Fruit fly (Drosophila melanogaster) whole organism, prepupa: ENCODE measurements around the gene CG1824.
A peak's percentile ranks its signal among the peaks of the same experiment; 100 is the strongest.

Source experiments
- Blimp-1 ChIP-seq: fragments of 200-800 bp; sonication (Bioruptor generic); optimal IDR thresholded peaks from 3 replicates; lab custom pipeline; 2017; ENCODE audit warnings: missing biosample characterization, missing genetic modification characterization, mild to moderate bottlenecking, moderate library complexity, missing genetic modification reagents
- CG10669 ChIP-seq: fragments of 200-800 bp; sonication (Bioruptor generic); optimal IDR thresholded peaks from 3 replicates; lab custom pipeline; 2018; ENCODE audit warnings: missing biosample characterization, mild to moderate bottlenecking, missing genetic modification characterization, moderate library complexity
- CG11294 ChIP-seq: fragments of 200-800 bp; sonication (Bioruptor generic); IDR thresholded peaks from 2 replicates; pipeline ENCODE4 v1.3.6; 2022; ENCODE audit warnings: missing biosample characterization, missing genetic modification characterization
- CG11762 ChIP-seq: fragments of 200-800 bp; sonication (Bioruptor generic); optimal IDR thresholded peaks from 3 replicates; lab custom pipeline; 2016; ENCODE audit warnings: missing biosample characterization, missing genetic modification characterization; ENCODE audit not compliant: insufficient read depth
- CG1621 ChIP-seq: fragments of 200-800 bp; sonication (Bioruptor generic); optimal IDR thresholded peaks from 3 replicates; lab custom pipeline; 2018; ENCODE audit warnings: missing biosample characterization, mild to moderate bottlenecking, missing genetic modification characterization
- CG3032 ChIP-seq: fragments of 200-800 bp; optimal IDR thresholded peaks from 2 replicates; lab custom pipeline; 2019; ENCODE audit warnings: missing biosample characterization, mild to moderate bottlenecking, missing genetic modification characterization, moderate library complexity
- CG31627 ChIP-seq: fragments of 200-800 bp; sonication (Bioruptor generic); optimal IDR thresholded peaks from 3 replicates; lab custom pipeline; 2016; ENCODE audit warnings: missing biosample characterization, missing genetic modification characterization
- CG32006 ChIP-seq: fragments of 200-800 bp; sonication (Bioruptor generic); optimal IDR thresholded peaks from 3 replicates; lab custom pipeline; 2017; ENCODE audit warnings: missing biosample characterization, mild to moderate bottlenecking, missing genetic modification characterization
- CG4318 ChIP-seq: fragments of 200-800 bp; sonication (Bioruptor generic); optimal IDR thresholded peaks from 3 replicates; lab custom pipeline; 2017; ENCODE audit warnings: missing biosample characterization, mild to moderate bottlenecking, missing genetic modification characterization
- CG6276 ChIP-seq: fragments of 200-800 bp; sonication (Bioruptor generic); optimal IDR thresholded peaks from 2 replicates; lab custom pipeline; 2017; ENCODE audit warnings: missing biosample characterization, mild to moderate bottlenecking, missing genetic modification characterization
- CG6792 ChIP-seq: fragments of 200-800 bp; sonication (Bioruptor generic); optimal IDR thresholded peaks from 3 replicates; lab custom pipeline; 2016; ENCODE audit warnings: missing biosample characterization, missing genetic modification characterization
- CG6808 ChIP-seq: fragments of 200-800 bp; sonication (Bioruptor generic); optimal IDR thresholded peaks from 3 replicates; lab custom pipeline; 2017; ENCODE audit warnings: missing biosample characterization, missing genetic modification characterization, mild to moderate bottlenecking, moderate library complexity, missing genetic modification reagents
- CG8119 ChIP-seq: fragments of 200-800 bp; sonication (Bioruptor generic); IDR thresholded peaks from 3 replicates; pipeline ENCODE4 v1.3.6; 2022; ENCODE audit warnings: missing biosample characterization, missing genetic modification characterization
- CG8319 ChIP-seq: fragments of 200-800 bp; sonication (Bioruptor generic); optimal IDR thresholded peaks from 3 replicates; lab custom pipeline; 2016; ENCODE audit warnings: missing biosample characterization, missing genetic modification characterization
- CG9139 ChIP-seq: fragments of 200-800 bp; sonication (Bioruptor generic); optimal IDR thresholded peaks from 3 replicates; lab custom pipeline; 2017; ENCODE audit warnings: missing biosample characterization, mild to moderate bottlenecking, missing genetic modification characterization
- Eip75B ChIP-seq: fragments of 200-800 bp; sonication (Bioruptor generic); optimal IDR thresholded peaks from 3 replicates; lab custom pipeline; 2016; ENCODE audit warnings: missing biosample characterization, missing genetic modification characterization
- Eip78C ChIP-seq: fragments of 200-800 bp; sonication (Bioruptor generic); peaks from one replicate; lab custom pipeline; 2016; ENCODE audit warnings: missing biosample characterization, missing genetic modification characterization
- Ets21C ChIP-seq: fragments of 200-800 bp; sonication (Bioruptor generic); optimal IDR thresholded peaks from 3 replicates; lab custom pipeline; 2016; ENCODE audit warnings: missing biosample characterization, missing genetic modification characterization
- Gug ChIP-seq: fragments of 200-800 bp; sonication (Bioruptor generic); IDR thresholded peaks from 2 replicates; pipeline ENCODE4 v1.3.6; 2022; ENCODE audit warnings: missing biosample characterization, missing genetic modification characterization
- Hr38 ChIP-seq: sonication (Bioruptor generic); optimal IDR thresholded peaks from 2 replicates; lab custom pipeline; 2016; ENCODE audit warnings: missing biosample characterization, missing genetic modification characterization
- Hr39 ChIP-seq: fragments of 200-800 bp; sonication (Bioruptor generic); optimal IDR thresholded peaks from 2 replicates; lab custom pipeline; 2016; ENCODE audit warnings: missing biosample characterization, missing genetic modification characterization
- Lpt ChIP-seq: fragments of 200-800 bp; sonication (Bioruptor generic); optimal IDR thresholded peaks from 3 replicates; lab custom pipeline; 2016; ENCODE audit warnings: missing biosample characterization, missing genetic modification characterization
- Met ChIP-seq: fragments of 200-800 bp; sonication (Bioruptor generic); optimal IDR thresholded peaks from 3 replicates; lab custom pipeline; 2016; ENCODE audit warnings: missing biosample characterization, missing genetic modification characterization
- OdsH ChIP-seq: fragments of 200-800 bp; sonication (Bioruptor generic); optimal IDR thresholded peaks from 3 replicates; lab custom pipeline; 2016; ENCODE audit warnings: missing biosample characterization, missing genetic modification characterization
- Sox102F ChIP-seq: fragments of 200-800 bp; sonication (Bioruptor generic); optimal IDR thresholded peaks from 2 replicates; lab custom pipeline; 2016; ENCODE audit warnings: missing biosample characterization, mild to moderate bottlenecking, missing genetic modification characterization
- Sox14 ChIP-seq: fragments of 200-800 bp; sonication (Bioruptor generic); optimal IDR thresholded peaks from 3 replicates; lab custom pipeline; 2016; ENCODE audit warnings: missing biosample characterization, missing genetic modification characterization
- Sox15 ChIP-seq: fragments of 200-800 bp; sonication (Bioruptor generic); optimal IDR thresholded peaks from 3 replicates; lab custom pipeline; 2016; ENCODE audit warnings: missing biosample characterization, missing genetic modification characterization
- acj6 ChIP-seq: fragments of 200-800 bp; sonication (Bioruptor generic); optimal IDR thresholded peaks from 3 replicates; lab custom pipeline; 2016; ENCODE audit warnings: missing biosample characterization, missing genetic modification characterization
- cyc ChIP-seq: fragments of 200-800 bp; sonication (Bioruptor generic); optimal IDR thresholded peaks from 3 replicates; lab custom pipeline; 2016; ENCODE audit warnings: missing biosample characterization, missing genetic modification characterization
- dsx ChIP-seq: fragments of 200-800 bp; optimal IDR thresholded peaks from 3 replicates; lab custom pipeline; 2019; ENCODE audit warnings: missing biosample characterization, mild to moderate bottlenecking, missing genetic modification characterization, moderate library complexity; ENCODE audit not compliant: poor library complexity, severe bottlenecking
- eg ChIP-seq: fragments of 200-800 bp; sonication (Bioruptor generic); IDR thresholded peaks from 3 replicates; pipeline ENCODE4 v1.3.6; 2022; ENCODE audit warnings: missing biosample characterization, missing genetic modification characterization
- fd85E ChIP-seq: fragments of 200-800 bp; sonication (Bioruptor generic); optimal IDR thresholded peaks from 3 replicates; lab custom pipeline; 2016; ENCODE audit warnings: missing biosample characterization, missing genetic modification characterization
- fkh ChIP-seq: fragments of 200-800 bp; sonication (Bioruptor generic); optimal IDR thresholded peaks from 3 replicates; lab custom pipeline; 2017; ENCODE audit warnings: missing biosample characterization, mild to moderate bottlenecking, missing genetic modification characterization, moderate library complexity
- pdm3 ChIP-seq: fragments of 200-800 bp; sonication (Bioruptor generic); optimal IDR thresholded peaks from 3 replicates; lab custom pipeline; 2016; ENCODE audit warnings: missing biosample characterization, missing genetic modification characterization
- salr ChIP-seq, 2 experiments: fragments of 200-800 bp; sonication (Bioruptor generic); optimal IDR thresholded peaks; 3 replicates each; lab custom pipeline; 2016 to 2018; ENCODE audit warnings: missing biosample characterization in 2 of 2, missing genetic modification characterization in 2 of 2, mild to moderate bottlenecking in 1 of 2
- spab ChIP-seq: fragments of 200-800 bp; sonication (Bioruptor generic); optimal IDR thresholded peaks from 2 replicates; lab custom pipeline; 2017; ENCODE audit warnings: missing biosample characterization, mild to moderate bottlenecking, missing genetic modification characterization, missing genetic modification reagents
- svp ChIP-seq: fragments of 200-800 bp; sonication (Bioruptor generic); peaks from one replicate; lab custom pipeline; 2016; ENCODE audit warnings: missing biosample characterization, missing genetic modification characterization
- topi ChIP-seq: fragments of 200-800 bp; sonication (Bioruptor generic); optimal IDR thresholded peaks from 3 replicates; lab custom pipeline; 2016; ENCODE audit warnings: missing biosample characterization, missing genetic modification characterization

Gene CG1824

DNA sequence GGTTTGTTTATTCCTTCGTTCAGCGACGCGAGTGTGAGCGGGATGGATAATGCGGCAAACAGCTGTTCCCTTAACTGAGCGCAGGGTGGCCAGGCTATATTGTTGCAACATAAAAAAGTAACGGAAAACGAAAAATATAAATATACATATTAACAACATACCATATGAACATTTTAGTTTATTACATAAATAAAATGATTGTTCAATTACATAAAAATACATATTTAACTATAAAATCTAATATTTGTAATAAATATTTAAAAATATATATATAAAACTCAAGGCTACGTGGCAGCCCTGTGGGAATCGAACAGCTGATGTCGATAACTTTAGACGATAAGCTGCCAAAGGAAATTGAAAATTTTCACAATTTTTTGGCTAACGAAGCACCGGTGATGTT is 34.1 kb upstream of the CG1824 start, which contains the start of the genes Aven and CG2540 (continued):
- TF ChIP-seq CG8119 (peak; percentile 76), cyc (GFP tag; lab: Kevin White, UChicago) (peak; percentile 40), Eip75B (GFP tag; lab: Kevin White, UChicago) (peak; percentile 49), Met (peak; percentile 59), Hr38 (no peak), OdsH (GFP tag; lab: Kevin White, UChicago) (peak; percentile 74), CG11762 (GFP tag; lab: Kevin White, UChicago) (peak; percentile 36), Hr39 (peak; percentile 1), CG11294 (GFP tag; lab: Robert Waterston, UW) (no peak), Gug (no peak), topi (GFP tag; lab: Kevin White, UChicago) (peak; percentile 59), pdm3 (GFP tag; lab: Kevin White, UChicago) (peak; percentile 56), CG32006 (peak; percentile 81), Blimp-1 (GFP tag; lab: Kevin White, UChicago) (peak; percentile 26), svp (GFP tag; lab: Kevin White, UChicago) (peak; percentile 48), Sox14 (GFP tag; lab: Kevin White, UChicago) (peak; percentile 43), CG4318 (GFP tag; lab: Kevin White, UChicago) (peak; percentile 69), acj6 (GFP tag; lab: Kevin White, UChicago) (peak; percentile 81), CG10669 (GFP tag; lab: Kevin White, UChicago) (peak; percentile 66), CG1621 (tag; lab: Kevin White, UChicago) (peak; percentile 27), CG8319 (GFP tag; lab: Kevin White, UChicago) (peak; percentile 50), dsx (peak; percentile 85), CG3032 (tag; lab: Kevin White, UChicago) (peak; percentile 85), CG31627 (GFP tag; lab: Kevin White, UChicago) (peak; percentile 16), fkh (GFP tag; lab: Kevin White, UChicago) (peak; percentile 56), CG6808 (GFP tag; lab: Kevin White, UChicago) (peak; percentile 76)

DNA sequence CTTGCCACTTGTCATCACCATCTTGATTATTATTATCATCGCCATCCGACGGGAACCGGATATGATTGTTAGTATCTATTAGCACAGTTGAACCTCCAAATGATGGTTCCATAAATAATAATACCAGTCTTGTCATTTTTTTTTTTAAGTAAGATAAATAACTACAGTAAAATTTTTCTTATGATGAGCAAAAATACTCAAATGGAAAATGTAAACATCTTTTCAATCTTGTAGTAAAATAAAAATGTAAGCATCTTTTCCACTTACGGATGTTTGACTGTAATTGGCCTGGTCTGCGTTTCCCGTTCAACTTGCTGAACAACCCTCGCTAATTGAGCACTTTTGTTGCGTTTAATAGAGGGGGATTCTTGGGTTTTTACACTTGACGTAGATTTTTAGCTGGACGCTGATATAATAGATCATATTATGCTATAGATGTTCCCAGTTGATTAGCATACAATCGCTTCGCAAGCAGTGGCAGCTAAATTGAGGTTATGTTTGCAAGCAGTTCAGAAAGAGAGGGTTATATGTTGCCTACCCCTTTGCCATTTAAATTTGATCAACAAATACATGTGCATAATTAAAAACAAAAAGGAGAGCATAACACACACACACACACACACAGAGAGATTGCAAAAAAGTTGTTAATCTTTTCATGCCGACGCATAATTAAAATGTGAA is 30.3 kb upstream of the CG1824 start:
- TF ChIP-seq Met (no peak), Eip78C (GFP tag; lab: Kevin White, UChicago) (peak; percentile 49)

DNA sequence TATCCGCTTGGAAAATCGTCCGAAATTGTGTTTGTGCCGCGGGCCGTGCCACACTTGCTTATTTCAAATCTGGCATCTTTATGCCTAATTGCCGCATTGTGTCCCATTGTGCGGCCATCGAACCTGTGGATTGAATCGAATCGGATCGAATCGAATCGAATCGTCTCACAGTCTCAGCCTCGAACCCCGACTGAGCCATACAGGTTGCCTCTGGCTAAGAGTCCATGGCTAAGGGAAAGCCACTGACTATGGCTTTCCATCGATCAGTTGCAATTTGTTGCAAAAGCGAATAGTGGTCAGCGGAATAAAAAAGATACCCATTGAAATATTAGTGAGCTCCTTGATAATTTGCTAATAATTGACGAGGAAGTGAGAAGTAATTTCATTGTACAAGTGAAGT is 28.6 kb upstream of the CG1824 start, which contains the start of gene CG15728:
CG15728 (plus strand) TSS at position 301 of the 400 bp plus-strand sequence.
- TF ChIP-seq fd85E (GFP tag; lab: Kevin White, UChicago) (no peak), Sox102F (GFP tag; lab: Kevin White, UChicago) (no peak), CG3032 (tag; lab: Kevin White, UChicago) (no peak), Eip75B (GFP tag; lab: Kevin White, UChicago) (no peak)

DNA sequence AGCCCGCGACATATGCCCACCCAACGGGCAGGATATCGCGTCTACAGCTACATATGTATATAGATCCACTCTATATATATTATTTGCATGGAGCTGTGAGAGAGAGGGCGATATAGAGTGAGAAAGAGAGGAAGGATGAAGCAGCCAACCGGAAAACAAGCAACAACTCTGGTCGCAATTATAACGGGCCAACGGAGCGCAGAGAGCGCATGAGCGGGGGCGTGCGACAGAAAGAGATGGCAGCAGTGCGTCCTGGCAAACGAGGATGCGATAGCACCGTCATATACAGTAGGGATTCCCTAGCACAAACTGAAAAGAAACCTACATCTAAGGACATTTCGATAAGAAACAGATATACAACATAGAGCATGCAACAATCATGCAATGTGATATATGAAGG is 26.2 kb upstream of the CG1824 start:
- TF ChIP-seq OdsH (GFP tag; lab: Kevin White, UChicago), result no peak
- no peak for TF ChIP-seq fkh (GFP tag; lab: Kevin White, UChicago)
- no peak for TF ChIP-seq Lpt (GFP tag; lab: Kevin White, UChicago)
- TF ChIP-seq CG10669 (GFP tag; lab: Kevin White, UChicago), result no peak
- TF ChIP-seq spab, result no peak
- TF ChIP-seq eg (GFP tag; lab: Robert Waterston, UW), result no peak
- TF ChIP-seq Sox102F (GFP tag; lab: Kevin White, UChicago), result no peak
- TF ChIP-seq Sox15 (GFP tag; lab: Kevin White, UChicago), result no peak
- TF ChIP-seq CG6276, result no peak
- no peak for TF ChIP-seq salr (GFP tag; optimal IDR thresholded peaks at IDR 0.05; lab: Kevin White, UChicago)
- TF ChIP-seq Blimp-1 (GFP tag; lab: Kevin White, UChicago), result no peak
- no peak for TF ChIP-seq svp (GFP tag; lab: Kevin White, UChicago)
- no peak for TF ChIP-seq acj6 (GFP tag; lab: Kevin White, UChicago)
- no peak for TF ChIP-seq CG11762 (GFP tag; lab: Kevin White, UChicago)
- TF ChIP-seq Eip78C (GFP tag; lab: Kevin White, UChicago), result no peak
- no peak for TF ChIP-seq CG6792
- no peak for TF ChIP-seq Ets21C (GFP tag; lab: Kevin White, UChicago)
- no peak for TF ChIP-seq CG8319 (GFP tag; lab: Kevin White, UChicago)
- TF ChIP-seq CG9139 (GFP tag; lab: Kevin White, UChicago), result no peak
- no peak for TF ChIP-seq CG3032 (tag; lab: Kevin White, UChicago)
